Worm (Caenorhabditis elegans): ENCODE results near the gene col-121.

Gene col-121

DNA sequence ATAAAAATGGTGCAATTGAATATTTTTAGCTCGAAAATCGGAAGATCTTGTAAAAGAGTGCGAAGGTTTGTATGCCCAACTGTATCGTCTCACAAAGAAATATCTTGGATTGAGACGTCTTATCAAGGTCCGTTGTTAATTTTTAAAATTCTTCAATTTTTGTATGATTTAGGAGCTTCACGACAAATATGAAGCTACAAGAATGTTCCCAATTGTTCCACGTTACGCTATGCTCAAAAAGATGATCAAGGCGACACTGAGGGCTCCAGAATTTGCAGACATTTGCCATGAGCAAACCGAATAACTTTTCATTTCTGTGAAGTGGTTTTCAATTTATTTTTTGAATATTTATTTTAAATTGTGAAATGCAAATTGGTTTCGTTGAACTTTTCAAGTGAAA lies 42.7 kb upstream of the col-121 start (continued):
- TF ChIP-seq efl-1 (GFP tag; optimal IDR thresholded peaks at IDR 0.05) (no peak), nhr-80 (tag; optimal IDR thresholded peaks at IDR 0.05) (peak; percentile 22), hmg-1.2 (GFP tag; IDR thresholded peaks at IDR 0.05) (peak; percentile 30; the same call in 1 of the 2 replicates), akir-1 (GFP tag; optimal IDR thresholded peaks at IDR 0.05) (no peak), cebp-1 (GFP tag; IDR thresholded peaks at IDR 0.05) (no peak), cebp-1 (tag; optimal IDR thresholded peaks at IDR 0.05) (peak; percentile 34), lin-54 (GFP tag; optimal IDR thresholded peaks at IDR 0.05) (peak; percentile 27), rpc-1 (optimal IDR thresholded peaks at IDR 0.05) (no peak), rpc-1 (tag; optimal IDR thresholded peaks at IDR 0.05) (no peak), ceh-91 (GFP tag; IDR thresholded peaks at IDR 0.05) (no peak), unc-130 (GFP tag; optimal IDR thresholded peaks at IDR 0.05) (no peak), nfyb-1 (GFP tag; IDR thresholded peaks at IDR 0.05) (peak; percentile 77), snpc-1.3 (tag; optimal IDR thresholded peaks at IDR 0.05; ENCODE audit: insufficient read depth) (peak; percentile 24), snpc-3.4 (tag; optimal IDR thresholded peaks at IDR 0.05) (peak; percentile 12), ZK185.1 (tag; optimal IDR thresholded peaks at IDR 0.05; ENCODE audit: poor library complexity, severe bottlenecking) (peak; percentile 17), snpc-4 (GFP tag; optimal IDR thresholded peaks at IDR 0.05) (no peak), snpc-4 (tag; optimal IDR thresholded peaks at IDR 0.05) (peak in 2 of 4 experiments; percentile 68 to 84)

ce11 chrIV:9432327-9432726 lies 36.3 kb upstream of the col-121 start:
- TF ChIP-seq athp-1 (tag; optimal IDR thresholded peaks at IDR 0.05) (no peak), mes-4 (tag; optimal IDR thresholded peaks at IDR 0.05) (no peak), him-1 (tag; optimal IDR thresholded peaks at IDR 0.05) (no peak), ZK185.1 (tag; optimal IDR thresholded peaks at IDR 0.05; ENCODE audit: poor library complexity, severe bottlenecking) (no peak), ztf-28 (GFP tag; IDR thresholded peaks at IDR 0.05) (no peak), cebp-1 (GFP tag; IDR thresholded peaks at IDR 0.05) (no peak), cebp-1 (tag; optimal IDR thresholded peaks at IDR 0.05) (no peak), nhr-27 (tag; optimal IDR thresholded peaks at IDR 0.05) (no peak), egl-44 (GFP tag; IDR thresholded peaks at IDR 0.05) (no peak), nhr-90 (tag; optimal IDR thresholded peaks at IDR 0.05) (no peak), mcd-1 (GFP tag; IDR thresholded peaks at IDR 0.05) (no peak), ceh-100 (GFP tag; IDR thresholded peaks at IDR 0.05) (no peak), rpc-1 (optimal IDR thresholded peaks at IDR 0.05) (no peak), rpc-1 (tag; optimal IDR thresholded peaks at IDR 0.05) (no peak), F10E7.11 (tag; optimal IDR thresholded peaks at IDR 0.05) (no peak), tlf-1 (GFP tag; optimal IDR thresholded peaks at IDR 0.05) (no peak)

DNA sequence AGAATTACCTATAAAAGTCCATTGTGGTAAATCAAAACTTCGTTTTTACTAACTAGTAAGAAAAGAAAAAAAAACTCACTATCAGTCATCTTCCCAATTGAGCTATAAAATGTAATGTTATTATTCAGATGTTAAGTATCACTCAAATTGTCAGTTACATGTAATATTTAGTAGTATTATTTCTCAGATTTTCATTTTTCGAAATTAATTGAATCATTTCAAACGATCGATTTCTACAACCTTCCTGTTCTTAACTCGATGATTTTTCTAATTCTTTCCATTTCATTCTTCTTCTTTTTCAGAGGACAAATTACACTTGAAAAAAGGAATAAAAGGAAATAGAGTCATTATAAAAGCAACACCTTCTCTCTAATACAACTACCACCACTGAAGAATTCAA lies 31.9 kb upstream of the col-121 start, which contains the start of gene F59B8.1:
Gene F59B8.1, plus strand, starts transcription at position 301 of the 400 bp plus-strand sequence.
- TF ChIP-seq egl-18 (GFP tag; IDR thresholded peaks at IDR 0.05) (no peak), madf-6 (GFP tag; IDR thresholded peaks at IDR 0.05) (no peak), die-1 (tag; optimal IDR thresholded peaks at IDR 0.05) (no peak), T07F8.4 (tag; optimal IDR thresholded peaks at IDR 0.05) (no peak), C06A6.2 (GFP tag; conservative IDR thresholded peaks at IDR 0.05) (no peak), F10E7.11 (tag; optimal IDR thresholded peaks at IDR 0.05) (no peak), atf-7 (tag; optimal IDR thresholded peaks at IDR 0.05) (no peak), snpc-3.4 (tag; optimal IDR thresholded peaks at IDR 0.05) (no peak), lsl-1 (GFP tag; optimal IDR thresholded peaks at IDR 0.05) (no peak)

DNA sequence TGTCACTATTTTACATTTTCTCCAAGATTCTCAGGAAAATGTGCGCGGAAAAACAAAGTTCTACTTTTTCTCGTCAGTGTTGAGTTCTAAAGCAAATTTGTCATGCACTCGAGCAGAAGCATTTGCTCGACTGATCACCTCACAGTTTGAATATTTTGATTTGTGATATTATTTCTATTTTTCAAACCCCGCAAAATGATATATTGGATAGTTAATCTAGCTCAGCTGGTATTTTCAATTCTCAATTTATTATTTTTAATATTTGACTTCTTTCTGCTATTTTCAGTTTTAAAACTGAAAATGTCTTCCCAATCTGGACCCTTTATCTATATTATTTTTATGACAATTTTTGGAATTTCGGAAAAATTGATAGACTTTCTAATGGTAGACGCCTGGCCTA lies 27.1 kb upstream of the col-121 start, which contains the start of gene srxa-2:
Gene srxa-2, plus strand, starts transcription at position 301 of the 400 bp plus-strand sequence.
- no peak for TF ChIP-seq efl-1 (GFP tag; optimal IDR thresholded peaks at IDR 0.05)
- TF ChIP-seq snpc-1.1 (tag; optimal IDR thresholded peaks at IDR 0.05; ENCODE audit: insufficient read depth): no peak
- TF ChIP-seq ekl-4 (GFP tag; IDR thresholded peaks at IDR 0.05): no peak
- no peak for TF ChIP-seq madf-10 (tag; optimal IDR thresholded peaks at IDR 0.05)
- TF ChIP-seq ZK185.1 (tag; optimal IDR thresholded peaks at IDR 0.05; ENCODE audit: poor library complexity, severe bottlenecking): no peak
- no peak for TF ChIP-seq dpff-1 (tag; optimal IDR thresholded peaks at IDR 0.05)
- TF ChIP-seq bed-1 (GFP tag; IDR thresholded peaks at IDR 0.05): no peak
